Fruit fly (Drosophila melanogaster) Kc167 (cell line): ENCODE measurements around the gene Trf4-1.

Experiments used
- Myc ChIP-seq: fragments of >200 bp; optimal IDR thresholded peaks from 2 replicates; lab custom pipeline; 2017; ENCODE audit warnings: missing external identifiers
- Sin3A ChIP-seq: fragments of >200 bp; optimal IDR thresholded peaks from 2 replicates; lab custom pipeline; 2018; ENCODE audit warnings: missing external identifiers
- h ChIP-seq: fragments of >200 bp; optimal IDR thresholded peaks from 3 replicates; lab custom pipeline; 2018; ENCODE audit warnings: missing external identifiers
- insv ChIP-seq: fragments of >200 bp; optimal IDR thresholded peaks from 3 replicates; lab custom pipeline; 2018; ENCODE audit warnings: missing external identifiers
- psq ChIP-seq: fragments of >200 bp; optimal IDR thresholded peaks from 2 replicates; lab custom pipeline; 2017; ENCODE audit warnings: missing external identifiers
- ttk ChIP-seq: sonication (Bioruptor generic); optimal IDR thresholded peaks from 2 replicates; lab custom pipeline; 2017; ENCODE audit warnings: missing external identifiers

Trf4-1 gene

DNA sequence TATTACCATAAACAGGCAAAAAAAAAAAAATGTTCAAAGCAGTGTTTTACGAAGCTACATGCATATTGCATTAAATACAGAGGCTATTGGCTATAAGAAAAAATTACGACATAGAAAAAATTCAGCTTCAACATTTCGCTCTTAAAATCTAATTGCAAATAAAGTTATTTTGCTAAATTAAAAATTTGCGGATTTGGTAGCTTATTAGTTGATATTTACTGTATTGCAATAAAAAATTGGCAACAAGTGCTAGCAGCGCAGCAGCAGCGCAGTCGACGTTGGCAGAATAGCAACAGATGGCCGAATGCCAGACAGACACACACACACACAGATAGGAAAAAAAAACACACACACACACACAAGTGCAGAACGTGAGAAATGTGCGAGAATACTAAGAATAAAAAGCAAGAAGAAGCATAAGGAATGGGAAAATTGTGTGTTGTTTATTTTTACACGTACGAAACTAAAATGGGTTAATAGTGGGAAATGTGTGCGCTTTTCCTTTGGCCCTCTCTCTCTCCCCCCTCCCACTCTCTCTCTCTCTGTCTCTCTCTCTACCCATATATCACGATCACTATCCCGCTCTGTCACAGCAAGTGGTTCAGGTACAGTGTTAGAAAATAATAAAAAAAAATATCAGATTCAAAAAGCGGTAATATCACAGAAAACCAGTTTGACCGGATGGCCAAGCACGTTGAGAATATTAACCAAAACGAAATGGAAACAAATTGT is 26.4 kb upstream of the Trf4-1 start:
- no peak for TF ChIP-seq Sin3A (lab: Kevin White, UChicago)
- TF ChIP-seq h (lab: Kevin White, UChicago): no peak
- no peak for TF ChIP-seq Myc
- TF ChIP-seq ttk (lab: Kevin White, UChicago): no peak
- no peak for TF ChIP-seq psq (lab: Kevin White, UChicago)
- no peak for TF ChIP-seq insv (lab: Kevin White, UChicago)

DNA sequence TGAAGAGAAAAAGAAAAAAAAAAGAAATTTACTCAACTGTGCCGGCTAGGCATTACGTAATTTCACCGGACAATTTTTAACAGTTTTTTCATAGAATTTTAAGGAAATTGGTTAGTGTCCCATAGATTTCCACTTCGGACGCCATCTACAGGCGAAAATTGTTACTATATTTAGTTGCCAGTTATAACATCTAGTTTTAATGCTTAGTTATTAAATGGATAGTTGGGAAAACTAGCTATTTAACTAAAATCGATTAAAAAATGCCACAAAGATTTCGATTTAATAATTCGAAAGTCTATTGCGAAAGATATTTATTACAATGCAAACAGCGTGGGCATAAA is 25.8 kb upstream of the Trf4-1 start:
- no peak for TF ChIP-seq ttk (lab: Kevin White, UChicago)
- TF ChIP-seq insv (lab: Kevin White, UChicago): no peak
- TF ChIP-seq psq (lab: Kevin White, UChicago): no peak
- no peak for TF ChIP-seq Myc
- TF ChIP-seq Sin3A (lab: Kevin White, UChicago): no peak
- no peak for TF ChIP-seq h (lab: Kevin White, UChicago)

DNA sequence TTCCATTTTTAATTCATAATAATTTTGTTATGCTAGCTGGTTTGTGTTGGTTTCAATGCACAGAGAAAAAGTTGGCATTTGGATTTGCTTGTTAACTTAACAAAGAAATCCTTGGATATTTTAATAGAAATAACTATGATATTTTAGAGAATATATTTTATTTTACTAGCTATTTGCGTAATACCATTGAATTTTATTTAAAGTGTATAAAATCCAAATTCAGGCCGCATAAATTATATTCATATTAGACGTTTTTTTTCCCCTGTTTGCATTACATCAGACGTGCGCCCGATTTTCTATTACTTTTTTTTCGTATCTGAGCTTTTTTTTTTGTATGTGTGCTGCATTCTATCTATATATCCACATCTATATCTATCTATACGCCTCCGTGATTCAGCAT is 25.4 kb upstream of the Trf4-1 start:
- no peak for TF ChIP-seq psq (lab: Kevin White, UChicago)
- no peak for TF ChIP-seq Sin3A (lab: Kevin White, UChicago)
- no peak for TF ChIP-seq insv (lab: Kevin White, UChicago)

DNA sequence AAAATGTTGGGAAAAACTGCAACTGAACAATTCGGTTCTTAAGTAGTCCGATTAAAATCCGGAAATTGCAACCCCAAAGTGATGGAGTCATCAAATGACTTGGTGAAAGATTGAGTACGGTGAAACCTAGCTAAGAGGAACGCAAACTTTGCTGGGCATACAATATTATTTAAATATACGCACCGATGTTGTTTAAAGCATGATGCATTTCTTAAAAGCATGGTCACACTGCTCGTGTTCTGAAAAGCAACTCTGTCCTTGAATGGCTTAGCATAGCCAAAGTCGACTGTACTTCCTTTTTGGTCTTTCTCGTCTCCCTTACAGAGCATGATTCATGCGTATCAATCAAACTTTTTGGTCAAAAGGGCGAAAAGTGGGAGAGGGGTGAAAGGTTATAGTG is 23.5 kb upstream of the Trf4-1 start:
- TF ChIP-seq insv (lab: Kevin White, UChicago): no peak
- TF ChIP-seq ttk (lab: Kevin White, UChicago): no peak
- no peak for TF ChIP-seq h (lab: Kevin White, UChicago)
- TF ChIP-seq psq (lab: Kevin White, UChicago): no peak
- TF ChIP-seq Sin3A (lab: Kevin White, UChicago): no peak
- TF ChIP-seq Myc: no peak

DNA sequence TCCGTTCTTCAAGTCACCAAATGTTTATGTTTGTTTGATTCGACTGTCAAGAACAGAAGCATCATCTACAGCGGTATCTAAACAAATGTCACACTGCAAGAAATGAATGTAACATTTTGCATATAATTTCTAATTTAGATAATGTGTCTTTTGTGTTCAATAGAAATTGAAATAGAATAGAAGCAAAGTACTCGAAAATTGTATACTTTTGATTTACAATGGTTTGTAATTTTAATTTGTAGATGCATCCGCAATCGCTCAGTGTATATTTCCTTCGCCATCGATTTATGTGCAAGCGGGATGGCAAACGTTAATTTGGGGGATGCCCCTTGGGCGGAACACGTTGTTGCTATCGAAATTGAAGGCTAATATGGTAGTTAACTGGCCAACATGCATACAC is 21.9 kb upstream of the Trf4-1 start:
- no peak for TF ChIP-seq insv (lab: Kevin White, UChicago)
- TF ChIP-seq psq (lab: Kevin White, UChicago): no peak
- no peak for TF ChIP-seq h (lab: Kevin White, UChicago)
- TF ChIP-seq Myc: no peak
- no peak for TF ChIP-seq Sin3A (lab: Kevin White, UChicago)
- no peak for TF ChIP-seq ttk (lab: Kevin White, UChicago)

DNA sequence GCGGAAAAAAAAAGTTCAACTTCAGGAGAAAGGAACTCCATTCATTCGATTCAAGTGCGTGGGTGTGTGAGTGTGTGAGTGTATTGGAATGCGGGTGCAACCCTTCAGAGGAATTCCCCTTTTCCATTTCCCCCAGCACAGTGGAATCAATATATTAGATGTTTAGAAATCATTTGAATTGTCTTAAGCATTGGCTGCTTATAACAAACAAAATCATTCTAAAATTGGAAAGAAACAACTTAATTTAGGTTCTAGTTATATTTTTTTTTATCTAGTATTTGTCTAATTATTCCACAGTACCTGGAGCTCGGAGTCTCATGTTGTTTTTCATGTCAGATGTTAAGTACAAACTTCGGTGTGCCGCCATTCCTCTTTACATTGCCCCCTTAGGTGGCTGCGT is 21.1 kb upstream of the Trf4-1 start:
- TF ChIP-seq ttk (lab: Kevin White, UChicago) (no peak), h (lab: Kevin White, UChicago) (no peak), insv (lab: Kevin White, UChicago) (no peak), psq (lab: Kevin White, UChicago) (no peak), Myc (no peak), Sin3A (lab: Kevin White, UChicago) (no peak)

DNA sequence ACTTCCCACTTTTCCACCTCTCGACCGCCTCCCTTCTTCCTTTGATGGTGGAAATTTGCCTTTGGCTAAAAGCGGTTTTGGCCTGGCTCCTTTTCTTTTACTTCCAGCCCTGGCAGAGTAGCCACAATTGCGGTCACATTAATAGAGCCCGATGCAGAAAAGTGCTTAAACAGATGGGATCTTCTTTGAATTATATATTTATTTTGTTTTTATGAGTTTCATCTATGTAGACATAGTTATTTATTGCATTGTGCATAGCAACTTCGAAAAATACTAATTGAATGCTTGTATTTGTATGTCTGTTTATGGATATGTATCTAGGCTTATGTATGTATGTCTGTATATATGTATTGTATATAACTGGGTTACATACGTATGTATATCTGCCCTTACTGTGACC is 18.1 kb upstream of the Trf4-1 start:
- TF ChIP-seq ttk (lab: Kevin White, UChicago) (no peak), Myc (no peak), Sin3A (lab: Kevin White, UChicago) (no peak), h (lab: Kevin White, UChicago) (no peak), insv (lab: Kevin White, UChicago) (no peak)

DNA sequence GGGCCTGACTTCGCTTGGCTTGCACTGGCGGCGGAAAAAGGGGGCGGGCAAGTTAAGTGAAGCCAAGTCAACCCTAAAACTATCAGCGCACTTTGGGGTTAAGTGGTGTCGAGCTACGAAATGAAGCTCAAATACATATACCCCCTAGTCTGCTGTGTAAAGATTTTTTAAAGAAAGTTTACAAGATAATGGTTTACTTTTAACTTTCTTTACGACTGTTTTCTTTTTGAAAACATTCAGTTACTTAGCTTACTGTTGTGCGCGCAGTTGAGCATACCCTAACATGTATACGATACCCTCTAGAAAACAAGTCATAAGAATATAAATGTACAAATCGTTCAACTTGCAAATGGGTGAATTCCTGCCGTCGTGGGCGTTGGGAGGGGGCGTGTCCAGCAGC is 17.4 kb upstream of the Trf4-1 start:
- TF ChIP-seq insv (lab: Kevin White, UChicago): no peak
- TF ChIP-seq ttk (lab: Kevin White, UChicago): no peak
- no peak for TF ChIP-seq psq (lab: Kevin White, UChicago)
- no peak for TF ChIP-seq h (lab: Kevin White, UChicago)
- TF ChIP-seq Sin3A (lab: Kevin White, UChicago): no peak
- no peak for TF ChIP-seq Myc

DNA sequence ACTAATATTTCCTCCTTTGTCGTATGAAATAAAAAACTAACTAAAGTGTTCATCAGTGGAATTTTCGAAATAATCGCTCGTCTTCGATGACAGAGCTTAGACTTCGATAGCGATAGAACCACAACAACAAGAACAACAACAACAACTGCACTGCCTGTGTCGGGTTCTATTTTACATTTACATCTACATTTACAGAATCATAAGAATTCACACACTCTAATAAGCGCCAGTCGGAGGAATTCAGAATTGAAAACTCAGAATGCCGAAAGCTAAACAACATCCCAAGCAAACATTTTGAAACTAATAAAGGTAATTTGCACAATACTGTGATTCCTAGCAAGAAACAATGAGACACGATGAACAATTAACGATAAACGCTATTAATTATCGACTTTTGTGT is 5.8 kb upstream of the Trf4-1 start:
- TF ChIP-seq Myc (no peak), Sin3A (lab: Kevin White, UChicago) (no peak), psq (lab: Kevin White, UChicago) (no peak), ttk (lab: Kevin White, UChicago) (no peak), h (lab: Kevin White, UChicago) (no peak), insv (lab: Kevin White, UChicago) (no peak)

DNA sequence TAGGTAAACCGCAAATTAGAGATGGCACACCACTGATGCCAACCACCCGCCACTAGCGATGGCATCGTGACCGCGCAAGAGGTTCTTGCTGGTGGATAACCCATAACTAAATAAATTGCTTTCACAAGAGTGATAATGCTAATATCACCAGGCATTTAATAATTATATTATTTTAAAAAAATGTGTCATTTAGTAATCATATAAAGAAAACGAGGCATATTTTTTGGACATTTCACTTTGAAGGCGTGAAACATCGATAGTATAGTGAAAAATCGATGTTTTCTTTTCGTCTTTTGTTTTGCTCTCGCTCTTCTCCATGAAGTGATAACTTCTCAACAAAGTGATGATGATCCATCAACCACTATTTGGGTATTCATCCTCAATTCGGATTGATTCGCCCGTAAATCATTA is 1.4 kb upstream of the Trf4-1 start, which contains the start of gene IntS4:
Gene IntS4, minus strand, starts transcription at position 20 of the 411 bp plus-strand sequence.
- peak; percentile 88 for TF ChIP-seq psq (lab: Kevin White, UChicago)
- TF ChIP-seq ttk (lab: Kevin White, UChicago): no peak
- TF ChIP-seq Myc: no peak
- TF ChIP-seq insv (lab: Kevin White, UChicago): no peak
- no peak for TF ChIP-seq Sin3A (lab: Kevin White, UChicago)
- TF ChIP-seq h (lab: Kevin White, UChicago): no peak

DNA sequence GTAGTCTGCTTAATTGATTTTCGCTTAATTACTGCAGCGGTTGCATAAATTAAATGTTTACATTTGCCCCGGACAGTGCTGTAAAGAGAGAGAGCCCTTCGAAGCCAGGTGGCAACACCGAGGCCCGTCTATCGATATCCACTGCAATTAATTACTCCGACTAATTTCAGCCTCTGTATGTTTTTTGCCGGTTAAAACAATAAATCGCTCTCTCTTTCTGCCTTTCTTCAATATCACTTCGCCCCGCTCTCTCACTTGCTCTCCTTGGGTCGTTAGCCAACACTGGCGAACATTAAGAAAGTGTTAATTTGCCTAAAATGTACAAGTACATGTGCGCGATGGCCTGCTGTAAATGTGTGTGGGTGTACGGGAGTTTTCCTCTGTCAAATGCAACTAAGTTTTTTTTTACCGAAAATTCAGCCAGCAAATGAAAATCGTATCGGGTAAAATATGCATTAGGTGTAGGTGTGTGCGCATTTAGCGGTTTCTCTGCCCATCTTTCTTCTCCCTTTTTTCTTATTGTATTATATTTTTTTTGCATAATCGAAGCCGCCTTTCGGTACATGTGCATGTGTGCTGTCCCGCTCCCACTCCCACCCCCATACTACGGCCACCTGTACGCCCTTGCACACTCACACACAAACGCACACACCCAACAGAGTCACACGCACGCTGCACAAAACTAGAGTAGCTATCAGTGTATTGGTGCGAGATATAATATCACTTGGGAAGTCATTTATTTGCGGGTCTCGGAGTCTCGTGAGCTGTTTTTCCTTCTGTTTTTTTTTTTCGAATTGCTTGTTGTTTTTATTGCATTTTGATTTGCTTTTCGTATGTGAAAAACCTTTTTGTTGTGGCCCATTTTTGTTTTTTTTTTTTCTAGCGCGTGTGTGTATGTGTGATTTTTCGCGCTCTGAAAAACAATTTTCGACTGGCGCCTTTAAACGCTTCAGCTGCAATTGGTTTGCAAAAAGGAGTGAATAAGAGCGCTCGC is 1.6 kb downstream of the Trf4-1 start:
- TF ChIP-seq Sin3A (lab: Kevin White, UChicago) (no peak), Myc (no peak), ttk (lab: Kevin White, UChicago) (no peak), psq (lab: Kevin White, UChicago) (no peak), h (lab: Kevin White, UChicago) (no peak)
